Worm (Caenorhabditis elegans): ENCODE measurements around the gene C49H3.3.

Gene C49H3.3

DNA sequence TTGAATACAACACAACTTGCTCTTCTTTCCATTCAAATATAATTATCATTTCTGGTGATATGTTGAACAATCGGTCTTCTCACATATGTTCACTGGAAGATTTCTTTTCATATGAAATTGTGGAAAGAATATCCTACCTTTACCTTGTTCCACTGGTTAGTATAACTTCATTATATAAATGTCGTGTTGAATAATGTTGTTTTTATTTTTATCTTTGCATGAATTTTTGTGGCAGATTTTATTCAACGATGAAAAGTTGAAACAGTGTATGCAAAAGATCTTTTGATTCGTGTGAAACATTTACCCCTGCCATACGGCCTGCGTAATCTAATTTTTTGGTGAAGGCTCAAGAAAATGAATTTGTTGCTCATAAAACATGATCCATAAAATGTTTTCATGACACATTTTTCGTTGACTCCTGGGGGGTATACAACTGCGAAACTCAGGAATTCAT lies 37.8 kb downstream of the C49H3.3 start (continued):
- peak; percentile 95; the same call in 1 of the 2 replicates for TF ChIP-seq ceh-58 (GFP tag; IDR thresholded peaks at IDR 0.05)
- TF ChIP-seq tbx-9 (tag; optimal IDR thresholded peaks at IDR 0.05; ENCODE audit: borderline replicate concordance): peak; percentile 28
- TF ChIP-seq unc-62 (GFP tag; optimal IDR thresholded peaks at IDR 0.05): no peak
- no peak for TF ChIP-seq nhr-179 (tag; optimal IDR thresholded peaks at IDR 0.05)
- no peak for TF ChIP-seq bed-2 (GFP tag; IDR thresholded peaks at IDR 0.05)
- no peak for TF ChIP-seq hlh-12 (tag; optimal IDR thresholded peaks at IDR 0.05)
- TF ChIP-seq gei-17 (GFP tag; optimal IDR thresholded peaks at IDR 0.05): no peak
- TF ChIP-seq ceh-27 (GFP tag; optimal IDR thresholded peaks at IDR 0.05): no peak
- no peak for TF ChIP-seq Y56A3A.18 (GFP tag; IDR thresholded peaks at IDR 0.05)
- TF ChIP-seq attf-3 (GFP tag; conservative IDR thresholded peaks at IDR 0.05): no peak
- TF ChIP-seq mcd-1 (GFP tag; IDR thresholded peaks at IDR 0.05): no peak
- TF ChIP-seq hmg-20 (GFP tag; IDR thresholded peaks at IDR 0.05): no peak
- TF ChIP-seq cebp-1 (GFP tag; IDR thresholded peaks at IDR 0.05): no peak
- no peak for TF ChIP-seq cebp-1 (tag; optimal IDR thresholded peaks at IDR 0.05)
- no peak for TF ChIP-seq Y95B8A.8 (GFP tag; IDR thresholded peaks at IDR 0.05)
- TF ChIP-seq lir-1 (GFP tag; conservative IDR thresholded peaks at IDR 0.05): no peak
- TF ChIP-seq ztf-25 (GFP tag; IDR thresholded peaks at IDR 0.05): no peak
- no peak for TF ChIP-seq Y67H2A.10 (GFP tag; conservative IDR thresholded peaks at IDR 0.05)
- TF ChIP-seq unc-130 (GFP tag; optimal IDR thresholded peaks at IDR 0.05): peak; percentile 52
- TF ChIP-seq Y53F4B.3 (GFP tag; IDR thresholded peaks at IDR 0.05): no peak
- no peak for TF ChIP-seq sea-2 (GFP tag; IDR thresholded peaks at IDR 0.05)
- TF ChIP-seq mxl-1 (tag; optimal IDR thresholded peaks at IDR 0.05): peak; percentile 36
- TF ChIP-seq efl-1 (GFP tag; optimal IDR thresholded peaks at IDR 0.05): no peak
- TF ChIP-seq athp-1 (tag; optimal IDR thresholded peaks at IDR 0.05): peak; percentile 65
- peak; percentile 83 for TF ChIP-seq nhr-27 (tag; optimal IDR thresholded peaks at IDR 0.05)
- no peak for TF ChIP-seq nhr-80 (tag; optimal IDR thresholded peaks at IDR 0.05)
- TF ChIP-seq fkh-3 (tag; optimal IDR thresholded peaks at IDR 0.05): peak; percentile 88
- TF ChIP-seq F52B5.7 (tag; optimal IDR thresholded peaks at IDR 0.05): peak; percentile 35
- no peak for TF ChIP-seq attf-5 (GFP tag; optimal IDR thresholded peaks at IDR 0.05)
- TF ChIP-seq lag-1 (GFP tag; IDR thresholded peaks at IDR 0.05): no peak
- TF ChIP-seq ccch-3 (GFP tag; optimal IDR thresholded peaks at IDR 0.05): no peak
- no peak for TF ChIP-seq lin-40 (tag; optimal IDR thresholded peaks at IDR 0.05)
- peak; percentile 68 for TF ChIP-seq repo-1 (tag; optimal IDR thresholded peaks at IDR 0.05)
- no peak for TF ChIP-seq ZK185.1 (tag; optimal IDR thresholded peaks at IDR 0.05; ENCODE audit: poor library complexity, severe bottlenecking)
- TF ChIP-seq B0261.1 (tag; optimal IDR thresholded peaks at IDR 0.05): no peak
- peak; percentile 20 for TF ChIP-seq T07F8.4 (tag; optimal IDR thresholded peaks at IDR 0.05)
- no peak for TF ChIP-seq cebp-2 (GFP tag; IDR thresholded peaks at IDR 0.05)
- TF ChIP-seq D2030.7 (GFP tag; IDR thresholded peaks at IDR 0.05): no peak
- TF ChIP-seq dox-1 (GFP tag; IDR thresholded peaks at IDR 0.05): 0 out of 2 replicates have a peak, but pooled peaks have one; percentile 5
- 0 out of 2 replicates have a peak, but pooled peaks have one; percentile 56 for TF ChIP-seq nfyb-1 (GFP tag; IDR thresholded peaks at IDR 0.05)
- TF ChIP-seq aptf-3 (GFP tag; IDR thresholded peaks at IDR 0.05): no peak
- TF ChIP-seq tbp1 (GFP tag; optimal IDR thresholded peaks at IDR 0.05): peak; percentile 61
- 0 out of 2 replicates have a peak, but pooled peaks have one; percentile 28 for TF ChIP-seq egl-44 (GFP tag; IDR thresholded peaks at IDR 0.05)
- no peak for TF ChIP-seq hlh-26 (GFP tag; conservative IDR thresholded peaks at IDR 0.05)
- no peak for TF ChIP-seq F57A8.1 (GFP tag; optimal IDR thresholded peaks at IDR 0.05)
- no peak for TF ChIP-seq akir-1 (GFP tag; optimal IDR thresholded peaks at IDR 0.05)
- peak; percentile 68 for TF ChIP-seq lin-26 (GFP tag; IDR thresholded peaks at IDR 0.05)
- TF ChIP-seq let-607 (tag; optimal IDR thresholded peaks at IDR 0.05): no peak
- no peak for TF ChIP-seq F55B11.4 (tag; optimal IDR thresholded peaks at IDR 0.05; ENCODE audit: borderline replicate concordance, insufficient read depth)

Measured in whole organism, young adult.